Worm (Caenorhabditis elegans): ENCODE measurements around the gene F54D10.9.

ce11 chrII:3786538-3786937 lies 45.7 kb downstream of the F54D10.9 start:
- TF ChIP-seq him-1 (tag; optimal IDR thresholded peaks at IDR 0.05) = no peak
- no peak for TF ChIP-seq dao-5 (tag; optimal IDR thresholded peaks at IDR 0.05)
- no peak for TF ChIP-seq W03F9.2 (tag; optimal IDR thresholded peaks at IDR 0.05)

All from whole organism, L4/young adult.